Fruit fly (Drosophila melanogaster) whole organism: ENCODE results near the gene CG14715.

Source experiments
- CG8478 ChIP-seq: fragments of >200 bp; optimal IDR thresholded peaks from 2 replicates; lab custom pipeline; 2018; ENCODE audit warnings: inconsistent platforms
- Dll ChIP-seq: fragments of >200 bp; optimal IDR thresholded peaks from 2 replicates; lab custom pipeline; 2017
- EcR ChIP-seq, 2 experiments: fragments of >200 bp; optimal IDR thresholded peaks; 2 replicates each; lab custom pipeline; 2017; ENCODE audit warnings: missing biosample characterization in 2 of 2, missing genetic modification characterization in 2 of 2, missing genetic modification reagents in 2 of 2
- pan ChIP-seq: fragments of >200 bp; optimal IDR thresholded peaks from 2 replicates; lab custom pipeline; 2017
- psq ChIP-seq: fragments of >200 bp; optimal IDR thresholded peaks from 2 replicates; lab custom pipeline; 2017
- usp ChIP-seq: fragments of >200 bp; optimal IDR thresholded peaks from 2 replicates; lab custom pipeline; 2017; ENCODE audit warnings: missing biosample characterization, missing genetic modification characterization, mixed read lengths

CG14715 gene

DNA sequence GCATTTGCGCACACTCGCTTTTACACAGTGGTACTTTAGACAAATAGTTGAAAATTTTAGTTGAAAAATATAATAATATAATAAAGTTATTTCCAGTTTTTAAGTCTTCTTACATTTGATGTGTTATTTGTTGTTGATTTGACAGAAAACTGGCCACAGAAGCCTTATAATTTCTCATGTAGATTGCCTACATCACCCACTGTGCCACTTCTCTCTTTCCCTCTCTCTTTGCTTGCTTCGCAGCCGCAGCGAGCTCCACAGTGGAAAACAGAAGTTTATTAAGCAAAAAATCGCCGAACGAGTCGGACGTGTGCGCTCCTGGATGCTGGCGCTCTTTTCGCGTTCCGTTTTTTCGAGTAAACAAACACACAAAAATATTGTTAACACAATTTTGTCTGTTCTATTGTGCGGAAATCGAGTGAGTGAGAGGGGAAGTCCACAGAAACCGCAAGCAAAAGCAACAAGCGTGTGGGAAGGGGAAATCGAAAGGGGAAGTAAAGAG lies 18.1 kb upstream of the CG14715 start, which contains the start of gene CG42327:
Gene CG42327, plus strand, starts transcription at position 277 of the 502 bp plus-strand sequence.
- TF ChIP-seq psq (lab: Kevin White, UChicago) = no peak
- no peak for TF ChIP-seq Dll
- no peak for TF ChIP-seq CG8478
- no peak for TF ChIP-seq pan (lab: Kevin White, UChicago)
- no peak for TF ChIP-seq usp (GFP tag; lab: Kevin White, UChicago)
- TF ChIP-seq EcR (GFP tag; optimal IDR thresholded peaks at IDR 0.05; lab: Kevin White, UChicago) = no peak

DNA sequence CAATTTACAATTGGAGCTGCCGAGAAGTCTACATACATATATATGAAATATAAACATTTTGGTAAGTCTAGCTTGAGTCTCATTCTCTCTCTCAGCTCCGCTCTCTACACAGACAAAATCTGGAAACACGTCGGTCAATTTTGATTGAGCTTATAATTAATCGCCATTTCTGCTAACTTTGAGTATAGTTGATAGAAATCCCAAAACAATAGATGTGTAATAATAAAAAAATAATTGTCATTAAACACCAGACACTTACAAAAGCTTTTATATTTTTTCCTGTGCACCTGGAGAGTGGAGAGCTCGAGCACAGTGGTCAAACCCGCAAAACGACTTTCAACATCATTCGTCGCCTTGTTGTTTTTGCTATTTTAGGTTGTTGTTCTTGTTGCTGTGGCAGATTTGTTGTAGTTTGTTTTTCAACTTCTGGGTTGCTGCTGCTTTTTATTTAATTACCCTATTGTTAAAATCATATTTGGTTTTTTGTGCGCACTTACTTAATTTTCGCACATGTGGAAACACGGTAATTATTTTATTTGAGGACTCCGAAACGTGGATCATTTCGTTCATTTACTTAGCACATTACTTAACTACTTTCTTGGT lies 17.3 kb upstream of the CG14715 start:
- TF ChIP-seq usp (GFP tag; lab: Kevin White, UChicago) = no peak
- no peak for TF ChIP-seq pan (lab: Kevin White, UChicago)
- TF ChIP-seq psq (lab: Kevin White, UChicago) = no peak
- no peak for TF ChIP-seq CG8478
- no peak for TF ChIP-seq EcR (GFP tag; optimal IDR thresholded peaks at IDR 0.05; lab: Kevin White, UChicago)
- no peak for TF ChIP-seq Dll

DNA sequence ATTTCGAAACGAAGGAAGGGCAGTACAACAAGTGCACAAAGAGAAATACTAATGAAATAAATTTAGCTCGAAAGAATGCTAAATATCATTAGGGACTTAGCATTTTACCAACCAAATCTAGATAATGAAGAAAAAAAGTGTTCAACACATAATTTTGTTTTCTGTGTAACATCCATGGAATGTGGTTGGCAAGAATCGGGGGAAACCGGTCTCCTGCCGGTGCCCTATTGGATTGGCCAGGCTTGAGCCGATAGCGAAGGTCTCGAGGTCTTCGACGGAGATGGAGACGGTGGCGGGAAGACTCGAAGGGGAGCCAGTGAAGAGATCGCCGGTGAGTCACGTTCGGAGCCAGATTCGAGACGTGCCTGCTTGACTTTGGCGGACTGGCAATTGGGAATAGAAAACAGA lies 16.2 kb upstream of the CG14715 start:
- no peak for TF ChIP-seq CG8478
- no peak for TF ChIP-seq psq (lab: Kevin White, UChicago)
- TF ChIP-seq Dll = no peak
- TF ChIP-seq EcR (GFP tag; optimal IDR thresholded peaks at IDR 0.05; lab: Kevin White, UChicago) = no peak
- no peak for TF ChIP-seq usp (GFP tag; lab: Kevin White, UChicago)
- TF ChIP-seq pan (lab: Kevin White, UChicago) = no peak

DNA sequence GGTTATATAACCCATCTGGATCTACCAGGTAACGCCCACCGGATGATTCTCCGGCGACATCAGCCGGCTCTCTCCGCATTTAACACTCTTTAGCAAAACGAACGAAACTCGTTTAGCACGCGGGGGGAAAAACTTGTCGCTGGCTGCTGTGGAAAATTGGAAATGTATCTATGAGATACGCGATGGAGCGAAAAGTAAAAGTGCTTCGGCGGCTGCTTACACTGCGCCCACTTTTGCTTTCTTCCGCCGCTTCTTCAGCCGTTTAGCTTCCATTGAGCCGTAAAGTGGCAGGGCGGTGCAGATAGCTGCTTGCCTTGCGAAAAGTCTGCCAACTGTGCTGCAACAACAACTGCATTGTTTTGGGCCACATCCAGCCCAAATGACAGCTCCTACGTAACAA lies 12.8 kb upstream of the CG14715 start:
- no peak for TF ChIP-seq CG8478
- no peak for TF ChIP-seq pan (lab: Kevin White, UChicago)
- no peak for TF ChIP-seq psq (lab: Kevin White, UChicago)
- TF ChIP-seq EcR (GFP tag; optimal IDR thresholded peaks at IDR 0.05; lab: Kevin White, UChicago) = no peak
- TF ChIP-seq usp (GFP tag; lab: Kevin White, UChicago) = no peak
- no peak for TF ChIP-seq Dll

DNA sequence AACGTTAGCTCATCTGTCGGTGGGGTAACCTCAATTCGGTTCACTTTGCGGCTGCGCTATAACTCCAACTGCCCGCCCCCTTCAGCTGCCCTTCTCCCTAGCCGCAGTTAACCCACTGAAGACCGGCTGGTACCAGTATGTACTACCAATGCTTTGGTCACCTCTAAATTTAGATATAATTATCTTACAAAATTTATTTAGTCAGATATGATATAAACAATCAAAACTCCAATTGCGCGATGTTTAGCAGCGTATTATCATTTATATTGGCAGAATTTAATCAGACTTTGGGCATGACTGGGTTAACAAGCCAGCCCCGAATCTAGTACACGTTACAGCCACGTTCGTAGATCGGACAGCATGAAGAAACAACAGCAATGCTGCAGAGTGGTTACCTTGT lies 12.3 kb upstream of the CG14715 start:
- TF ChIP-seq psq (lab: Kevin White, UChicago) (no peak), CG8478 (no peak), EcR (GFP tag; optimal IDR thresholded peaks at IDR 0.05; lab: Kevin White, UChicago) (no peak), usp (GFP tag; lab: Kevin White, UChicago) (no peak), pan (lab: Kevin White, UChicago) (no peak)

DNA sequence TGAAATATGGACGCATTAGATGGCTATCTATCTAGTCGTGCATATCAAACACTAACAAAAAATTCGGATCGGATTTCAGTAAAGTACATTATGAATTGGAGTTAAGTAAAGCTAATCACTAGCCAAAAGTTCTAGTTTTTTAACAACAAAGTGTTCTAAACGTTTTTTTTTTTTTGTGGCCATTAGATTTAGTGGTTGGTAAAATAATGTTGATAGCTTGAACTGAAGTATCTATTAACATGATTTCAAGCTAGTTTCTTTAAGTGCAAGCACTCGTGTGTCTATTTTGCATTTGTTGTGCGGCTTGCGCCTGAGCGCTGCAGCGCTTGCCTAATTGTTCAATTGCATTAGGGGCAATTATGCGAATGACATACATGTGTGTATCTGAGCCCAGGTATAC lies 11.4 kb upstream of the CG14715 start:
- TF ChIP-seq usp (GFP tag; lab: Kevin White, UChicago) (no peak), EcR (GFP tag; optimal IDR thresholded peaks at IDR 0.05; lab: Kevin White, UChicago) (no peak), Dll (no peak), pan (lab: Kevin White, UChicago) (no peak), CG8478 (no peak), psq (lab: Kevin White, UChicago) (no peak)

DNA sequence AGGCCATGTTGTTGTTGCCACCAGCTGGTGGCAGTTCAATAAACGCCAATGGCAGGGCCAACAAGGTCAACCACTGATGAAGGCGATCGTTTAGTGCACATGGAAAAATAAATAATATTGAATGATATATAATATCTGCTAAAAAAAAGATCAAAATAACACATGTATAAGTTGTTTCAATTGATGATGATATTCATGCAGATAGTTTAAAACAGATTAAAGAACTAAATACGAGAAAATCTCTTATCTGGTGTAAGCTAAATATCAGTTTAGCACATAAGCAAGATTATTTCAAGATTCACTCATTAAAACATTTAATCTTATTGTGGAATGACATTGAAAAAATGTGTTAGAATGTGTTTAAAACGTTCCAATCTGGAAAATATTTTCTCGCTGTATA lies 10.6 kb upstream of the CG14715 start:
- TF ChIP-seq pan (lab: Kevin White, UChicago) (no peak), Dll (no peak), CG8478 (no peak), usp (GFP tag; lab: Kevin White, UChicago) (no peak), psq (lab: Kevin White, UChicago) (no peak), EcR (GFP tag; optimal IDR thresholded peaks at IDR 0.05; lab: Kevin White, UChicago) (no peak)

DNA sequence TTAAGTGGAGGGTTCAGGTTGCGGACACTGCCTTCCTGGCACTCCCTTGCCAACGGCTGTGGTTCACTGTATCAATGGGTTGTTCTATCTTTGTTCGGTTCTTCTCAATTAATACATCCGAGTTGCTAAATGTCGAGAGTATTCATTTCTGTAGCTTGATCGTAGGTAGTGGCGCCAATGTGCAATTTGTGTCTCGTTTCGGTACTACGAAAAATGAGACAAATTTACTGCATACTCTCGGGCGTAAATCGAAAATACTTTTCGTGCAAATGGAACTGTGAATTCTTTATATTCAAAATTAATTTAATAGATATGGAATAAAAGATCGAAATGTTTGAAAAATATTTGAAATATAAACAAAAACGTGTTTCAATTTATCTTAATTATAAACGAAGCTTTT lies 8.5 kb upstream of the CG14715 start:
- TF ChIP-seq psq (lab: Kevin White, UChicago) (no peak), Dll (no peak), CG8478 (no peak), usp (GFP tag; lab: Kevin White, UChicago) (no peak), EcR (GFP tag; optimal IDR thresholded peaks at IDR 0.05; lab: Kevin White, UChicago) (no peak), pan (lab: Kevin White, UChicago) (no peak)

DNA sequence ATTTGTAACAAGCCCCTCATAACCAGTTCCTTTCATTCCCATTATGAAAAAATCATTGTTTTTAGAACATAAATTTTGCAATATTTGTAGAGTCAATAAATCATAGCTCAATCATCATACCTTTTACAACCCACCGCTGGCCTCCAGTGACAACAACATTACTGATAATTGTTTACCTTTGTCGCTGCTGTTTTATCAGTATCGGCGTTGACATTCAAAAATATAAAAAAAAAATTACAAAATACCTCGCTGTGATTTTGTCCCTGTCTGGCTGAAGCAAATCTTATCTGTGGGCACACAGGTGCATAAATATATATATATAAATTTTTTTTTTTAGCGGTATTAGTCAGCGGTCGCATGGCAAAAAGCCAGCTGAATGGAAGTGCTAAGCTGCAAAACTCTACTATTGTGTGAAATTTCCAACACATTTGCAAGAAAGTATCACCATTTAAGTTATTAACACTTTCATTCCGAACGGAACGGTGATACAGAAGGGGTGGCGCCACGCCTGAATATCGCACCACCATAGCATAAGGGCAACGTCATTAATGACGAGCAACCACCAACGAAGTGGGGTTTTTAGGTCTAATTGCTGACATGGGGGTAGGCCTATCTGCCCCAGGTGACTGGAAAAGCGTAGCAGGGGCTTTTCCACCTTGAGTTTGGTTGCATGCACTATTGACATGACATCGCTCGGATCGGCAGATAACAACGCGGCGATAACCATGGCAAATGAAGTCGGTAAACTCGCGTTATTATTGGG lies 7.9 kb upstream of the CG14715 start:
- TF ChIP-seq psq (lab: Kevin White, UChicago) (no peak), CG8478 (no peak), EcR (GFP tag; optimal IDR thresholded peaks at IDR 0.05; lab: Kevin White, UChicago) (no peak), usp (GFP tag; lab: Kevin White, UChicago) (no peak), Dll (no peak), pan (lab: Kevin White, UChicago) (no peak)

DNA sequence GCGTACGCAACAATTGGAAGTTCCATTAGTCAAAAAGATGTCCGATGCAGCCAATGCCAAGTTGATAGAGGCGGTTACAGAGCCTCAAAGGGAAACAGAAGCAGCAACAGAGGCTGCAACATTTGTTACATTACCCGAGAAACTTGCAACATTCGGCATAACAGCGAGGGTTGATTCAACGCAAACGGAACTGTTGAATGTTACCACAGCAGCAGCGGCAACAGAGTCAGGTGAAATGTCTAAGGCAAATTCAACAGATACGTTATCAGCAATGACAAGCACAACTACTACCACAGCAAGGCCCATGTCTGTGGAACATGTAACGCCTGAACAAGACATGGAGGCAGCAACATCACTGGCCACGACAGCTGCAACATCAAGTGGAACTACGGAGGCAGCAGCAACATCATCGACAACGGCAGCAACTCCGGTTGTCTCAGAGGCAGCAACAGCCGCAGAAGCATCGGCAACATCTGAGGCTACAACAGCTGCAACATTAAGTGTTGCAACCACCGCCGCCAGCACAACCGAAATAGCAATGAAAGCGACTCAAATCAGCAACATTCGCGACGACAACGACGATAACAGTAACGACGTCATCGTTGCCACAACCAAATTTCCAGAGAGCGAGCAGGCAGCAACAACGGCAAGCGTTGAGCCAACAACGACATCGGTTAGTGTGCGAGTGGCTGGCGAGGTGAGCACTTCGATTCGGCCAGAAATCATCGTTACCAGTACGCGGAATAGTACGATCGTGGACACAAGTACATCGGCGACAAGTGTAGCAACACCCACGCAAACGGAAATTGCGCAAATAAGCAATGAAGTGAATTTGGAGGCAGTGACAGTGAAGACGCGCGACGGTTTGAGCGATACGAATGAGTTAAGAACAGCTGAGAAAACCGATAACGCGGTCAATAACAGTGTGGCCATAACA lies 4.7 kb upstream of the CG14715 start:
- no peak for TF ChIP-seq usp (GFP tag; lab: Kevin White, UChicago)
- TF ChIP-seq CG8478 = no peak

DNA sequence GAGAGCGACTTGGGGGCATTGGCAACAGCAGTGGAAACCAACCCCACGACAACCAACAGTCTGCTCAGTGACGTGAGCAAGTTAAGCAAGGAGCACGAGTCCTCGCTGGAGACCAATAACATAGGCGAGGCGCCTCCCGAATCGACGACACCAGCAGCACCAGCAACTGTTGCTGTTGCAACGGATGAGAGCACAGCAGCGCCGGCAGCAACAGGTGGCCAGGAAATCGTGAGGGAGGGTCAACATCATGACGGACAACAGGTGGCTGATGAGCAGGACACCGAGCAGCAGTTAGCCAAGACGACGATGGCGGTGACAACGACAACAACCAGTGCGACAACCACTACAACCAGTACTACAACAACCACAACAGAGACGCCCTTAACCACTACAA lies 4.1 kb upstream of the CG14715 start:
- TF ChIP-seq psq (lab: Kevin White, UChicago) = no peak
- no peak for TF ChIP-seq usp (GFP tag; lab: Kevin White, UChicago)
- no peak for TF ChIP-seq CG8478
- TF ChIP-seq pan (lab: Kevin White, UChicago) = no peak
- no peak for TF ChIP-seq EcR (GFP tag; optimal IDR thresholded peaks at IDR 0.05; lab: Kevin White, UChicago)
- TF ChIP-seq Dll = no peak
